Worm (Caenorhabditis elegans) whole organism, mixed stage, embryonic: ENCODE results near the gene vab-3.

ENCODE experiments used
- blmp-1 ChIP-seq: fragments of 150-350 bp; optimal IDR thresholded peaks from 2 replicates; lab custom pipeline; 2014; ENCODE audit warnings: missing biosample characterization, missing genetic modification characterization
- ces-1 ChIP-seq: fragments of 150-350 bp; optimal IDR thresholded peaks from 2 replicates; lab custom pipeline; 2014; ENCODE audit warnings: missing biosample characterization, missing genetic modification reagents, missing genetic modification characterization
- cnd-1 ChIP-seq: fragments of 200-800 bp; sonication (Bioruptor generic); optimal IDR thresholded peaks from 2 replicates; lab custom pipeline; 2018; ENCODE audit warnings: mild to moderate bottlenecking, missing genetic modification characterization, missing compliant biosample characterization
- elt-1 ChIP-seq: sonication (generic microtip); optimal IDR thresholded peaks from 2 replicates; lab custom pipeline; 2017; ENCODE audit warnings: missing genetic modification characterization, mild to moderate bottlenecking, missing compliant biosample characterization, antibody characterized with exemption, moderate library complexity, borderline replicate concordance; ENCODE audit not compliant: insufficient read depth
- flh-1 ChIP-seq: fragments of 200-800 bp; sonication (Bioruptor generic); optimal IDR thresholded peaks from 2 replicates; lab custom pipeline; 2018; ENCODE audit warnings: mild to moderate bottlenecking, missing genetic modification characterization, moderate library complexity, missing compliant biosample characterization
- lin-13 ChIP-seq: fragments of 150-350 bp; optimal IDR thresholded peaks from 2 replicates; lab custom pipeline; 2014; ENCODE audit warnings: missing biosample characterization, missing genetic modification characterization
- lsy-2 ChIP-seq: fragments of 150-350 bp; optimal IDR thresholded peaks from 2 replicates; lab custom pipeline; 2014; ENCODE audit warnings: missing biosample characterization, missing genetic modification characterization
- mep-1 ChIP-seq: fragments of 150-350 bp; optimal IDR thresholded peaks from 2 replicates; lab custom pipeline; 2017; ENCODE audit warnings: missing biosample characterization, missing genetic modification reagents, missing genetic modification characterization, inconsistent platforms
- nhr-12 ChIP-seq: fragments of 150-350 bp; optimal IDR thresholded peaks from 2 replicates; lab custom pipeline; 2014; ENCODE audit warnings: missing biosample characterization, missing genetic modification characterization
- nhr-237 ChIP-seq: fragments of 150-350 bp; optimal IDR thresholded peaks from 2 replicates; lab custom pipeline; 2014; ENCODE audit warnings: missing biosample characterization, missing genetic modification characterization
- snpc-4 ChIP-seq: fragments of 150-350 bp; optimal IDR thresholded peaks from 2 replicates; lab custom pipeline; 2014; ENCODE audit warnings: missing biosample characterization, missing genetic modification characterization
- unc-39 ChIP-seq: fragments of 150-350 bp; optimal IDR thresholded peaks from 2 replicates; lab custom pipeline; 2014; ENCODE audit warnings: missing biosample characterization, missing genetic modification characterization

- TF ChIP-seq blmp-1 = no peak
- no peak for TF ChIP-seq snpc-4 (tag; lab: Kevin White, UChicago)
- TF ChIP-seq lsy-2 (tag; lab: Kevin White, UChicago) = no peak
- no peak for TF ChIP-seq mep-1 (tag; lab: Kevin White, UChicago)
- no peak for TF ChIP-seq ces-1 (GFP tag; lab: Kevin White, UChicago)
- TF ChIP-seq nhr-237 = no peak
- no peak for TF ChIP-seq cnd-1 (tag; lab: Kevin White, UChicago)
- no peak for TF ChIP-seq flh-1
- TF ChIP-seq elt-1 (tag; lab: Kevin White, UChicago) = no peak
- TF ChIP-seq nhr-12 (tag; lab: Kevin White, UChicago) = no peak
- TF ChIP-seq lin-13 (tag; lab: Kevin White, UChicago) = no peak
- TF ChIP-seq unc-39 (tag; lab: Kevin White, UChicago) = no peak
Measured at ce11 chrX:10559203-10559602, 59.5 kb downstream of the vab-3 start, which contains the start of gene F59F5.7.
